Worm (Caenorhabditis elegans) whole organism, L3 larva: ENCODE measurements around the gene ZK177.11.

ENCODE experiments used
- R02D3.7 ChIP-seq: fragments of 150-350 bp; optimal IDR thresholded peaks from 2 replicates; lab custom pipeline; 2014; ENCODE audit warnings: missing biosample characterization, missing genetic modification characterization
- ZK546.5 ChIP-seq: sonication (generic microtip); optimal IDR thresholded peaks from 2 replicates; lab custom pipeline; 2017; ENCODE audit warnings: missing biosample characterization, missing genetic modification characterization
- aly-2 ChIP-seq: fragments of 150-350 bp; optimal IDR thresholded peaks from 2 replicates; lab custom pipeline; 2014; ENCODE audit warnings: missing biosample characterization, missing genetic modification characterization
- ama-1 ChIP-seq: fragments of 150-350 bp; optimal IDR thresholded peaks from 2 replicates; lab custom pipeline; 2018
- ceh-16 ChIP-seq: sonication (generic microtip); optimal IDR thresholded peaks from 2 replicates; lab custom pipeline; 2017; ENCODE audit warnings: missing biosample characterization, missing genetic modification characterization
- ceh-28 ChIP-seq: fragments of 150-350 bp; optimal IDR thresholded peaks from 2 replicates; lab custom pipeline; 2014; ENCODE audit warnings: missing biosample characterization, missing genetic modification reagents, missing genetic modification characterization
- ceh-82 ChIP-seq: fragments of 150-350 bp; optimal IDR thresholded peaks from 2 replicates; lab custom pipeline; 2014; ENCODE audit warnings: missing biosample characterization, missing genetic modification characterization
- daf-12 ChIP-seq: fragments of 150-350 bp; optimal IDR thresholded peaks from 2 replicates; lab custom pipeline; 2014; ENCODE audit warnings: missing biosample characterization, missing genetic modification reagents, missing genetic modification characterization
- elt-1 ChIP-seq: fragments of 150-350 bp; optimal IDR thresholded peaks from 2 replicates; lab custom pipeline; 2014; ENCODE audit warnings: missing biosample characterization, missing genetic modification characterization
- elt-2 ChIP-seq: sonication (generic microtip); optimal IDR thresholded peaks from 2 replicates; lab custom pipeline; 2016; ENCODE audit warnings: missing genetic modification reagents, mild to moderate bottlenecking, missing genetic modification characterization, missing compliant biosample characterization
- eor-1 ChIP-seq, 2 experiments: fragments of 150-350 bp; optimal IDR thresholded peaks; 2 replicates each; lab custom pipeline; 2014 to 2018; ENCODE audit warnings: missing biosample characterization in 2 of 2, missing genetic modification characterization in 2 of 2
- fkh-10 ChIP-seq: sonication (generic microtip); optimal IDR thresholded peaks from 2 replicates; lab custom pipeline; 2017; ENCODE audit warnings: missing biosample characterization, missing genetic modification reagents, missing genetic modification characterization
- fkh-2 ChIP-seq: fragments of 150-350 bp; optimal IDR thresholded peaks from 2 replicates; lab custom pipeline; 2014; ENCODE audit warnings: missing biosample characterization, missing genetic modification reagents, missing genetic modification characterization
- fos-1 ChIP-seq: fragments of 150-350 bp; optimal IDR thresholded peaks from 2 replicates; lab custom pipeline; 2014; ENCODE audit warnings: missing biosample characterization, missing genetic modification characterization
- hmg-11 ChIP-seq: sonication (generic microtip); optimal IDR thresholded peaks from 2 replicates; lab custom pipeline; 2016; ENCODE audit warnings: missing genetic modification characterization, missing compliant biosample characterization
- jun-1 ChIP-seq: fragments of 150-350 bp; optimal IDR thresholded peaks from 2 replicates; lab custom pipeline; 2014; ENCODE audit warnings: missing biosample characterization, missing genetic modification reagents, missing genetic modification characterization
- lin-39 ChIP-seq: fragments of 150-350 bp; optimal IDR thresholded peaks from 2 replicates; lab custom pipeline; 2018; ENCODE audit warnings: missing biosample characterization, missing genetic modification reagents, missing genetic modification characterization
- lsy-12 ChIP-seq: sonication (generic microtip); optimal IDR thresholded peaks from 2 replicates; lab custom pipeline; 2016; ENCODE audit warnings: mild to moderate bottlenecking, missing genetic modification characterization, missing compliant biosample characterization
- mml-1 ChIP-seq: fragments of 150-350 bp; sonication (generic microtip); optimal IDR thresholded peaks from 3 replicates; lab custom pipeline; 2014; ENCODE audit warnings: missing biosample characterization, missing genetic modification characterization
- nfya-1 ChIP-seq: sonication (generic microtip); optimal IDR thresholded peaks from 2 replicates; lab custom pipeline; 2017; ENCODE audit warnings: missing genetic modification characterization, mild to moderate bottlenecking, missing compliant biosample characterization, antibody characterized with exemption, moderate library complexity; ENCODE audit not compliant: insufficient read depth
- nhr-11 ChIP-seq: fragments of 150-350 bp; optimal IDR thresholded peaks from 2 replicates; lab custom pipeline; 2014; ENCODE audit warnings: missing biosample characterization, missing genetic modification characterization
- nhr-12 ChIP-seq: fragments of 150-350 bp; optimal IDR thresholded peaks from 2 replicates; lab custom pipeline; 2014; ENCODE audit warnings: missing biosample characterization, missing genetic modification characterization
- nhr-23 ChIP-seq: fragments of 150-350 bp; optimal IDR thresholded peaks from 2 replicates; lab custom pipeline; 2014; ENCODE audit warnings: missing biosample characterization, missing genetic modification reagents, missing genetic modification characterization
- nhr-237 ChIP-seq: fragments of 150-350 bp; optimal IDR thresholded peaks from 2 replicates; lab custom pipeline; 2014; ENCODE audit warnings: missing biosample characterization, missing genetic modification characterization
- nhr-25 ChIP-seq: sonication (generic microtip); optimal IDR thresholded peaks from 2 replicates; lab custom pipeline; 2017; ENCODE audit warnings: missing biosample characterization, missing genetic modification characterization
- nhr-28 ChIP-seq: fragments of 150-350 bp; optimal IDR thresholded peaks from 2 replicates; lab custom pipeline; 2014; ENCODE audit warnings: missing biosample characterization, missing genetic modification characterization
- nhr-43 ChIP-seq: sonication (generic microtip); optimal IDR thresholded peaks from 2 replicates; lab custom pipeline; 2016; ENCODE audit warnings: mild to moderate bottlenecking, missing genetic modification characterization, missing compliant biosample characterization; ENCODE audit not compliant: poor library complexity, severe bottlenecking
- nhr-67 ChIP-seq: fragments of 150-350 bp; optimal IDR thresholded peaks from 2 replicates; lab custom pipeline; 2014; ENCODE audit warnings: missing biosample characterization, missing genetic modification characterization
- nhr-77 ChIP-seq: fragments of 150-350 bp; optimal IDR thresholded peaks from 2 replicates; lab custom pipeline; 2014; ENCODE audit warnings: missing biosample characterization, missing genetic modification characterization
- pha-4 ChIP-seq: fragments of 150-350 bp; optimal IDR thresholded peaks from 2 replicates; lab custom pipeline; 2014; ENCODE audit warnings: missing biosample characterization, missing genetic modification reagents, missing genetic modification characterization
- pqm-1 ChIP-seq: fragments of 150-350 bp; optimal IDR thresholded peaks from 2 replicates; lab custom pipeline; 2017; ENCODE audit warnings: missing biosample characterization, missing genetic modification characterization, inconsistent platforms
- sea-2 ChIP-seq: fragments of 150-350 bp; sonication (generic microtip); optimal IDR thresholded peaks from 4 replicates; lab custom pipeline; 2014; ENCODE audit warnings: missing biosample characterization, missing genetic modification reagents, missing genetic modification characterization
- skn-1 ChIP-seq: fragments of 150-350 bp; optimal IDR thresholded peaks from 2 replicates; lab custom pipeline; 2014; ENCODE audit warnings: missing biosample characterization, missing genetic modification characterization
- snpc-4 ChIP-seq: fragments of 150-350 bp; optimal IDR thresholded peaks from 2 replicates; lab custom pipeline; 2014; ENCODE audit warnings: missing biosample characterization, missing genetic modification characterization
- unc-39 ChIP-seq: sonication (generic microtip); optimal IDR thresholded peaks from 4 replicates; lab custom pipeline; 2017; ENCODE audit warnings: missing biosample characterization, missing genetic modification characterization
- unc-62 ChIP-seq: fragments of 150-350 bp; sonication (generic microtip); optimal IDR thresholded peaks from 4 replicates; lab custom pipeline; 2014; ENCODE audit warnings: missing biosample characterization, missing genetic modification reagents, missing genetic modification characterization
- zag-1 ChIP-seq: fragments of 150-350 bp; optimal IDR thresholded peaks from 2 replicates; lab custom pipeline; 2014; ENCODE audit warnings: missing biosample characterization, missing genetic modification characterization
- ztf-4 ChIP-seq: fragments of 150-350 bp; optimal IDR thresholded peaks from 2 replicates; lab custom pipeline; 2014; ENCODE audit warnings: missing biosample characterization, missing genetic modification characterization

The ZK177.11 gene

ce11 chrII:5561392-5561791, 38.7 kb downstream of the ZK177.11 start, which contains the start of gene C17C3.3:
Gene C17C3.3, plus strand, starts transcription at chrII:5561737.
- TF ChIP-seq pha-4 (tag; lab: Kevin White, UChicago): peak; percentile 46
- no peak for TF ChIP-seq ama-1 (lab: Kevin White, UChicago)
- TF ChIP-seq ztf-4: no peak
- no peak for TF ChIP-seq snpc-4
- TF ChIP-seq nhr-237: no peak
- peak; percentile 88 for TF ChIP-seq elt-2 (tag; lab: Kevin White, UChicago)
- peak; percentile 67 for TF ChIP-seq pqm-1

ce11 chrII:5565082-5565623, 42.4 kb downstream of the ZK177.11 start:
- TF ChIP-seq ZK546.5 (tag; lab: Kevin White, UChicago): no peak
- no peak for TF ChIP-seq R02D3.7 (tag; lab: Kevin White, UChicago)
- TF ChIP-seq aly-2 (tag; lab: Kevin White, UChicago): no peak
- no peak for TF ChIP-seq nhr-43 (tag; lab: Kevin White, UChicago)
- no peak for TF ChIP-seq hmg-11 (tag; lab: Kevin White, UChicago)
- no peak for TF ChIP-seq fkh-2
- TF ChIP-seq lin-39 (tag; lab: Kevin White, UChicago): no peak
- TF ChIP-seq nhr-12 (tag; lab: Kevin White, UChicago): no peak
- no peak for TF ChIP-seq ceh-82 (tag; lab: Kevin White, UChicago)
- TF ChIP-seq nhr-25 (tag; lab: Kevin White, UChicago): no peak
- TF ChIP-seq unc-62: no peak
- TF ChIP-seq fkh-10 (GFP tag; lab: Kevin White, UChicago): no peak
- no peak for TF ChIP-seq lsy-12 (tag; lab: Kevin White, UChicago)
- TF ChIP-seq ceh-28 (tag; lab: Kevin White, UChicago): no peak
- TF ChIP-seq nhr-23: no peak
- TF ChIP-seq unc-39 (tag; lab: Kevin White, UChicago): no peak
- TF ChIP-seq daf-12 (tag; lab: Kevin White, UChicago): no peak
- no peak for TF ChIP-seq jun-1 (tag; lab: Kevin White, UChicago)
- TF ChIP-seq ztf-4: no peak

- no peak for TF ChIP-seq ceh-28 (tag; lab: Kevin White, UChicago)
- no peak for TF ChIP-seq R02D3.7 (tag; lab: Kevin White, UChicago)
- TF ChIP-seq fkh-2: no peak
- no peak for TF ChIP-seq zag-1
- TF ChIP-seq sea-2 (GFP tag; lab: Kevin White, UChicago): no peak
- no peak for TF ChIP-seq elt-2 (tag; lab: Kevin White, UChicago)
- no peak for TF ChIP-seq nhr-28
- no peak for TF ChIP-seq nhr-77 (tag; lab: Kevin White, UChicago)
- TF ChIP-seq aly-2 (tag; lab: Kevin White, UChicago): no peak
- no peak for TF ChIP-seq eor-1 (tag; optimal IDR thresholded peaks at IDR 0.05; lab: Kevin White, UChicago)
- TF ChIP-seq nhr-67 (tag; lab: Kevin White, UChicago): no peak
- no peak for TF ChIP-seq fos-1
- TF ChIP-seq nhr-11 (tag; lab: Kevin White, UChicago): no peak
- no peak for TF ChIP-seq nhr-237
- no peak for TF ChIP-seq hmg-11 (tag; lab: Kevin White, UChicago)
- TF ChIP-seq ztf-4: no peak
- TF ChIP-seq elt-1 (tag; lab: Kevin White, UChicago): no peak
- TF ChIP-seq, all 47 proteins: peak for 0
These were observed 47.5 kb downstream of the ZK177.11 start, which contains the start of the genes C17C3.1 and C17C3.15 for ce11 chrII:5570272-5570671. Gene C17C3.1, plus strand, starts transcription at chrII:5570572. Gene C17C3.15, plus strand, starts transcription at chrII:5570654.

- TF ChIP-seq pha-4 (tag; lab: Kevin White, UChicago) (peak; percentile 27), pqm-1 (peak; percentile 7), zag-1 (no peak), skn-1 (tag; lab: Kevin White, UChicago) (peak; percentile 48), R02D3.7 (tag; lab: Kevin White, UChicago) (no peak), elt-2 (tag; lab: Kevin White, UChicago) (peak; percentile 80), jun-1 (tag; lab: Kevin White, UChicago) (no peak), nfya-1 (peak; percentile 35), nhr-43 (tag; lab: Kevin White, UChicago) (peak; percentile 90), ama-1 (lab: Kevin White, UChicago) (no peak), nhr-23 (peak; percentile 66), ceh-16 (tag; lab: Kevin White, UChicago) (no peak), lsy-12 (tag; lab: Kevin White, UChicago) (no peak), mml-1 (tag; lab: Kevin White, UChicago) (no peak), hmg-11 (tag; lab: Kevin White, UChicago) (no peak), nhr-237 (no peak)
These were observed 49.5 kb downstream of the ZK177.11 start for ce11 chrII:5572082-5572746.
